Worm (Caenorhabditis elegans) whole organism, midembryonic: ENCODE results near the gene acl-9.

Experiments used
- T22C8.4 ChIP-seq: fragments of 200-800 bp; sonication (Bioruptor generic); IDR thresholded peaks from 2 replicates; pipeline ENCODE4 v1.3.6; 2022; ENCODE audit warnings: missing genetic modification characterization, missing compliant biosample characterization
- cog-1 ChIP-seq: sonication (generic microtip); optimal IDR thresholded peaks from 2 replicates; lab custom pipeline; 2016; ENCODE audit warnings: missing genetic modification characterization, missing compliant biosample characterization
- flt-1 ChIP-seq: fragments of 200-800 bp; sonication (Bioruptor generic); IDR thresholded peaks from 2 replicates; pipeline ENCODE4 v1.3.6; 2022; ENCODE audit warnings: missing genetic modification characterization, missing compliant biosample characterization
- med-1 ChIP-seq: sonication (generic microtip); optimal IDR thresholded peaks from 2 replicates; lab custom pipeline; 2017; ENCODE audit warnings: missing genetic modification characterization, mild to moderate bottlenecking, missing compliant biosample characterization, antibody characterized with exemption, missing genetic modification reagents; ENCODE audit not compliant: insufficient read depth
- tab-1 ChIP-seq: fragments of 200-800 bp; sonication (Bioruptor generic); IDR thresholded peaks from 2 replicates; pipeline ENCODE4 v1.3.6; 2022; ENCODE audit warnings: missing genetic modification characterization, missing compliant biosample characterization
- ztf-29 ChIP-seq: fragments of 200-800 bp; sonication (Bioruptor generic); IDR thresholded peaks from 2 replicates; pipeline ENCODE4 v1.3.6; 2022; ENCODE audit warnings: missing genetic modification reagents, missing genetic modification characterization, missing compliant biosample characterization

- TF ChIP-seq tab-1 (GFP tag; lab: Robert Waterston, UW) (no peak), flt-1 (GFP tag; lab: Robert Waterston, UW) (no peak), cog-1 (tag; lab: Kevin White, UChicago) (no peak), ztf-29 (GFP tag; lab: Robert Waterston, UW) (no peak), med-1 (GFP tag; lab: Kevin White, UChicago) (no peak), T22C8.4 (GFP tag; lab: Robert Waterston, UW) (no peak)
Measured at ce11 chrV:6476026-6476425, 23.0 kb downstream of the acl-9 start.
